Fruit fly (Drosophila melanogaster): ENCODE measurements around the gene Prosbeta3.

Prosbeta3 gene

dm6 chr3R:8978768-8979167 is 27.3 kb downstream of the Prosbeta3 start (continued):
- TF ChIP-seq seq (GFP tag; IDR thresholded peaks at IDR 0.05) (no peak), trem (tag; optimal IDR thresholded peaks at IDR 0.05) (no peak), Fer2 (tag; optimal IDR thresholded peaks at IDR 0.05) (no peak), sr (GFP tag; IDR thresholded peaks at IDR 0.05) (no peak), CG6791 (GFP tag; IDR thresholded peaks at IDR 0.05; ENCODE audit: partially characterized antibody) (no peak), dati (GFP tag; IDR thresholded peaks at IDR 0.05) (no peak), pan (optimal IDR thresholded peaks at IDR 0.05) (no peak), pan (GFP tag; optimal IDR thresholded peaks at IDR 0.05 in 1 of 2, IDR thresholded peaks at IDR 0.05 in 1 of 2) (no peak), CG31365 (tag; optimal IDR thresholded peaks at IDR 0.05) (no peak), Ssrp (tag; optimal IDR thresholded peaks at IDR 0.05) (peak; percentile 66), bab2 (GFP tag; optimal IDR thresholded peaks at IDR 0.05) (no peak), HLH4C (GFP tag; IDR thresholded peaks at IDR 0.05; ENCODE audit: partially characterized antibody) (no peak), tup (GFP tag; optimal IDR thresholded peaks at IDR 0.05) (no peak), CG5180 (GFP tag; optimal IDR thresholded peaks at IDR 0.05) (no peak), CG1792 (GFP tag; optimal IDR thresholded peaks at IDR 0.05) (no peak), B-H2 (GFP tag; optimal IDR thresholded peaks at IDR 0.05) (no peak), HLH54F (GFP tag; optimal IDR thresholded peaks at IDR 0.05) (no peak), ase (GFP tag; IDR thresholded peaks at IDR 0.05) (peak; percentile 23; the same call in 1 of the 3 replicates), hb (GFP tag; IDR thresholded peaks at IDR 0.05; ENCODE audit: partially characterized antibody) (no peak), E2f2 (GFP tag; IDR thresholded peaks at IDR 0.05) (0 out of 2 replicates have a peak, but pooled peaks have one; percentile 10), CG4820 (GFP tag; optimal IDR thresholded peaks at IDR 0.05) (no peak), crc (GFP tag; optimal IDR thresholded peaks at IDR 0.05) (no peak), YL-1 (GFP tag; optimal IDR thresholded peaks at IDR 0.05) (no peak), CG18619 (GFP tag; optimal IDR thresholded peaks at IDR 0.05) (no peak), CG14014 (GFP tag; IDR thresholded peaks at IDR 0.05) (0 out of 2 replicates have a peak, but pooled peaks have one; percentile 40), CG8290 (GFP tag; optimal IDR thresholded peaks at IDR 0.05) (no peak), CG8290 (tag; optimal IDR thresholded peaks at IDR 0.05) (no peak), CG4404 (GFP tag; IDR thresholded peaks at IDR 0.05) (no peak), CG34422 (GFP tag; IDR thresholded peaks at IDR 0.05) (peak; percentile 30; the same call in 1 of the 3 replicates), CG4730 (GFP tag; IDR thresholded peaks at IDR 0.05) (no peak), CG18262 (tag; optimal IDR thresholded peaks at IDR 0.05) (peak; percentile 23), CG6272 (GFP tag; IDR thresholded peaks at IDR 0.05) (no peak), CG33213 (GFP tag; optimal IDR thresholded peaks at IDR 0.05) (no peak), CG6689 (GFP tag; IDR thresholded peaks at IDR 0.05) (peak; percentile 25; the same call in 1 of the 2 replicates), danr (GFP tag; IDR thresholded peaks at IDR 0.05) (no peak), CTCF (GFP tag; optimal IDR thresholded peaks at IDR 0.05) (no peak), CG8359 (GFP tag; optimal IDR thresholded peaks at IDR 0.05; ENCODE audit: borderline replicate concordance) (no peak), vfl (GFP tag; optimal IDR thresholded peaks at IDR 0.05) (no peak), Fer1 (GFP tag; optimal IDR thresholded peaks at IDR 0.05) (no peak), maf-S (GFP tag; optimal IDR thresholded peaks at IDR 0.05) (no peak), fu2 (GFP tag; optimal IDR thresholded peaks at IDR 0.05) (no peak), rib (GFP tag; IDR thresholded peaks at IDR 0.05) (no peak), CG1024 (GFP tag; IDR thresholded peaks at IDR 0.05) (peak; percentile 22; the same call in 1 of the 2 replicates), Oli (tag; optimal IDR thresholded peaks at IDR 0.05) (peak; percentile 37), mam (GFP tag; optimal IDR thresholded peaks at IDR 0.05) (no peak), chm (GFP tag; IDR thresholded peaks at IDR 0.05) (no peak), chn (GFP tag; optimal IDR thresholded peaks at IDR 0.05) (no peak), Ets97D (GFP tag; optimal IDR thresholded peaks at IDR 0.05) (no peak), CG9727 (GFP tag; optimal IDR thresholded peaks at IDR 0.05) (no peak), jumu (GFP tag; optimal IDR thresholded peaks at IDR 0.05) (no peak), zfh2 (GFP tag; optimal IDR thresholded peaks at IDR 0.05) (no peak), dmrt99B (tag; optimal IDR thresholded peaks at IDR 0.05) (peak; percentile 72), CG5953 (GFP tag; IDR thresholded peaks at IDR 0.05) (0 out of 2 replicates have a peak, but pooled peaks have one; percentile 37)

Data from whole organism, embryonic.